Fruit fly (Drosophila melanogaster): ENCODE results near the gene TyrRII.

- TF ChIP-seq CG11762 (GFP tag; optimal IDR thresholded peaks at IDR 0.05; ENCODE audit: insufficient read depth) (no peak), Sox102F (GFP tag; optimal IDR thresholded peaks at IDR 0.05) (no peak), Hr39 (GFP tag; optimal IDR thresholded peaks at IDR 0.05) (no peak), CG15336 (GFP tag; IDR thresholded peaks at IDR 0.05) (no peak), salr (GFP tag; optimal IDR thresholded peaks at IDR 0.05) (no peak)
Observed at dm6 chr3R:17776104-17776589, 39.7 kb downstream of the TyrRII start.
